Worm (Caenorhabditis elegans): ENCODE results near the gene C34H4.1.

C34H4.1 gene

ce11 chrIV:1516527-1516926 lies 38.9 kb upstream of the C34H4.1 start, which contains the start of gene clec-172:
clec-172 (minus strand) TSS chrIV:1516627.
- TF ChIP-seq ztf-11 (tag; optimal IDR thresholded peaks at IDR 0.05) (no peak), nhr-11 (tag; optimal IDR thresholded peaks at IDR 0.05) (no peak), ztf-7 (tag; optimal IDR thresholded peaks at IDR 0.05) (no peak), F10B5.3 (tag; optimal IDR thresholded peaks at IDR 0.05) (no peak), nhr-237 (tag; optimal IDR thresholded peaks at IDR 0.05) (no peak), mxl-3 (GFP tag; optimal IDR thresholded peaks at IDR 0.05) (peak; percentile 4), sdz-12 (GFP tag; optimal IDR thresholded peaks at IDR 0.05) (no peak), zfp-3 (GFP tag; conservative IDR thresholded peaks at IDR 0.05) (no peak), dmd-9 (GFP tag; IDR thresholded peaks at IDR 0.05) (no peak), unc-39 (tag; optimal IDR thresholded peaks at IDR 0.05) (no peak), ceh-32 (tag; optimal IDR thresholded peaks at IDR 0.05; ENCODE audit: poor library complexity) (no peak), unc-62 (GFP tag; optimal IDR thresholded peaks at IDR 0.05 in 1 of 2) (peak in 1 of 2 experiments; percentile 24), unc-62 (tag; optimal IDR thresholded peaks at IDR 0.05) (no peak), F37D6.2 (tag; optimal IDR thresholded peaks at IDR 0.05) (no peak), nhr-6 (tag; optimal IDR thresholded peaks at IDR 0.05) (no peak), hif-1 (tag; optimal IDR thresholded peaks at IDR 0.05) (no peak), madf-5 (GFP tag; IDR thresholded peaks at IDR 0.05) (no peak)

ce11 chrIV:1521224-1521623 lies 34.2 kb upstream of the C34H4.1 start, which contains the start of gene K03H6.4:
K03H6.4 (minus strand) TSS chrIV:1521324.
- no peak for TF ChIP-seq ceh-82 (tag; optimal IDR thresholded peaks at IDR 0.05)
- peak in 1 of 2 experiments; percentile 90 for TF ChIP-seq unc-62 (GFP tag; optimal IDR thresholded peaks at IDR 0.05 in 1 of 2)
- no peak for TF ChIP-seq unc-62 (tag; optimal IDR thresholded peaks at IDR 0.05)
- no peak for TF ChIP-seq unc-39 (tag; optimal IDR thresholded peaks at IDR 0.05)

- TF ChIP-seq unc-39 (tag; optimal IDR thresholded peaks at IDR 0.05) = no peak
- no peak for TF ChIP-seq tra-1 (GFP tag; IDR thresholded peaks at IDR 0.05)
- no peak for TF ChIP-seq Y48G9A.11 (GFP tag; IDR thresholded peaks at IDR 0.05)
- no peak for TF ChIP-seq nhr-28 (tag; optimal IDR thresholded peaks at IDR 0.05)
- no peak for TF ChIP-seq daf-16 (GFP tag; optimal IDR thresholded peaks at IDR 0.05)
- TF ChIP-seq daf-16 (tag; optimal IDR thresholded peaks at IDR 0.05) = no peak
- TF ChIP-seq ztf-7 (tag; optimal IDR thresholded peaks at IDR 0.05) = no peak
These were observed 33.0 kb upstream of the C34H4.1 start for ce11 chrIV:1522358-1522757.

ce11 chrIV:1523418-1523817 lies 32.0 kb upstream of the C34H4.1 start, which contains the start of gene K03H6.1:
K03H6.1 (plus strand) TSS chrIV:1523718.
- TF ChIP-seq zip-2 (tag; optimal IDR thresholded peaks at IDR 0.05) (no peak), Y5F2A.4 (GFP tag; optimal IDR thresholded peaks at IDR 0.05) (no peak), saeg-2 (GFP tag; IDR thresholded peaks at IDR 0.05) (no peak), dve-1 (tag; optimal IDR thresholded peaks at IDR 0.05; ENCODE audit: insufficient read depth) (no peak), D1046.2 (GFP tag; IDR thresholded peaks at IDR 0.05) (no peak), unc-62 (GFP tag; optimal IDR thresholded peaks at IDR 0.05 in 1 of 2) (peak in 1 of 2 experiments; percentile 53), unc-62 (tag; optimal IDR thresholded peaks at IDR 0.05) (no peak), Y105C5A.15 (GFP tag; IDR thresholded peaks at IDR 0.05) (no peak)

- TF ChIP-seq ama-1 (optimal IDR thresholded peaks at IDR 0.05) = no peak
- no peak for TF ChIP-seq nhr-6 (tag; optimal IDR thresholded peaks at IDR 0.05)
- no peak for TF ChIP-seq nhr-76 (tag; optimal IDR thresholded peaks at IDR 0.05)
- TF ChIP-seq mxl-2 (GFP tag; conservative IDR thresholded peaks at IDR 0.05) = no peak
- no peak for TF ChIP-seq dmd-8 (GFP tag; IDR thresholded peaks at IDR 0.05)
- no peak for TF ChIP-seq F26F4.8 (GFP tag; conservative IDR thresholded peaks at IDR 0.05)
These were observed 19.1 kb upstream of the C34H4.1 start, which contains the start of gene K03H6.5 for ce11 chrIV:1536316-1536715. K03H6.5 (minus strand) TSS chrIV:1536416.
